Worm (Caenorhabditis elegans) whole organism, L3 larva: ENCODE data around the gene vha-18.

Experiments
- R02D3.7 ChIP-seq: fragments of 150-350 bp; optimal IDR thresholded peaks from 2 replicates; lab custom pipeline; 2014; ENCODE audit warnings: missing biosample characterization, missing genetic modification characterization
- ZK546.5 ChIP-seq: sonication (generic microtip); optimal IDR thresholded peaks from 2 replicates; lab custom pipeline; 2017; ENCODE audit warnings: missing biosample characterization, missing genetic modification characterization
- aly-2 ChIP-seq: fragments of 150-350 bp; optimal IDR thresholded peaks from 2 replicates; lab custom pipeline; 2014; ENCODE audit warnings: missing biosample characterization, missing genetic modification characterization
- ama-1 ChIP-seq: fragments of 150-350 bp; optimal IDR thresholded peaks from 2 replicates; lab custom pipeline; 2018
- ceh-16 ChIP-seq: sonication (generic microtip); optimal IDR thresholded peaks from 2 replicates; lab custom pipeline; 2017; ENCODE audit warnings: missing biosample characterization, missing genetic modification characterization
- ceh-28 ChIP-seq: fragments of 150-350 bp; optimal IDR thresholded peaks from 2 replicates; lab custom pipeline; 2014; ENCODE audit warnings: missing biosample characterization, missing genetic modification reagents, missing genetic modification characterization
- ceh-82 ChIP-seq: fragments of 150-350 bp; optimal IDR thresholded peaks from 2 replicates; lab custom pipeline; 2014; ENCODE audit warnings: missing biosample characterization, missing genetic modification characterization
- egl-27 ChIP-seq: sonication (generic microtip); optimal IDR thresholded peaks from 4 replicates; lab custom pipeline; 2017; ENCODE audit warnings: missing biosample characterization, missing genetic modification reagents, missing genetic modification characterization
- egl-5 ChIP-seq: fragments of 150-350 bp; optimal IDR thresholded peaks from 2 replicates; lab custom pipeline; 2017; ENCODE audit warnings: missing biosample characterization, missing genetic modification reagents, missing genetic modification characterization, inconsistent platforms
- elt-2 ChIP-seq: sonication (generic microtip); optimal IDR thresholded peaks from 2 replicates; lab custom pipeline; 2016; ENCODE audit warnings: missing genetic modification reagents, mild to moderate bottlenecking, missing genetic modification characterization, missing compliant biosample characterization
- elt-3 ChIP-seq, 3 experiments: fragments of 150-350 bp in 1 of 3; sonication (generic microtip) in 2 of 3; optimal IDR thresholded peaks; 2 replicates in 2 of 3; 4 replicates in 1 of 3; lab custom pipeline; 2014 to 2017; ENCODE audit warnings: missing biosample characterization in 3 of 3, missing genetic modification characterization in 3 of 3
- fkh-10 ChIP-seq: sonication (generic microtip); optimal IDR thresholded peaks from 2 replicates; lab custom pipeline; 2017; ENCODE audit warnings: missing biosample characterization, missing genetic modification reagents, missing genetic modification characterization
- fkh-2 ChIP-seq: fragments of 150-350 bp; optimal IDR thresholded peaks from 2 replicates; lab custom pipeline; 2014; ENCODE audit warnings: missing biosample characterization, missing genetic modification reagents, missing genetic modification characterization
- lin-15B ChIP-seq: fragments of 150-350 bp; optimal IDR thresholded peaks from 2 replicates; lab custom pipeline; 2014; ENCODE audit warnings: missing biosample characterization, missing genetic modification characterization
- lin-39 ChIP-seq: fragments of 150-350 bp; optimal IDR thresholded peaks from 2 replicates; lab custom pipeline; 2018; ENCODE audit warnings: missing biosample characterization, missing genetic modification reagents, missing genetic modification characterization
- lsy-12 ChIP-seq: sonication (generic microtip); optimal IDR thresholded peaks from 2 replicates; lab custom pipeline; 2016; ENCODE audit warnings: mild to moderate bottlenecking, missing genetic modification characterization, missing compliant biosample characterization
- mdl-1 ChIP-seq: fragments of 150-350 bp; optimal IDR thresholded peaks from 2 replicates; lab custom pipeline; 2014; ENCODE audit warnings: missing biosample characterization, missing genetic modification characterization
- nfya-1 ChIP-seq: sonication (generic microtip); optimal IDR thresholded peaks from 2 replicates; lab custom pipeline; 2017; ENCODE audit warnings: missing genetic modification characterization, mild to moderate bottlenecking, missing compliant biosample characterization, antibody characterized with exemption, moderate library complexity; ENCODE audit not compliant: insufficient read depth
- nhr-11 ChIP-seq: fragments of 150-350 bp; optimal IDR thresholded peaks from 2 replicates; lab custom pipeline; 2014; ENCODE audit warnings: missing biosample characterization, missing genetic modification characterization
- nhr-12 ChIP-seq: fragments of 150-350 bp; optimal IDR thresholded peaks from 2 replicates; lab custom pipeline; 2014; ENCODE audit warnings: missing biosample characterization, missing genetic modification characterization
- nhr-28 ChIP-seq: fragments of 150-350 bp; optimal IDR thresholded peaks from 2 replicates; lab custom pipeline; 2014; ENCODE audit warnings: missing biosample characterization, missing genetic modification characterization
- nhr-43 ChIP-seq: sonication (generic microtip); optimal IDR thresholded peaks from 2 replicates; lab custom pipeline; 2016; ENCODE audit warnings: mild to moderate bottlenecking, missing genetic modification characterization, missing compliant biosample characterization; ENCODE audit not compliant: poor library complexity, severe bottlenecking
- nhr-67 ChIP-seq: fragments of 150-350 bp; optimal IDR thresholded peaks from 2 replicates; lab custom pipeline; 2014; ENCODE audit warnings: missing biosample characterization, missing genetic modification characterization
- nhr-77 ChIP-seq: fragments of 150-350 bp; optimal IDR thresholded peaks from 2 replicates; lab custom pipeline; 2014; ENCODE audit warnings: missing biosample characterization, missing genetic modification characterization
- pqm-1 ChIP-seq: fragments of 150-350 bp; optimal IDR thresholded peaks from 2 replicates; lab custom pipeline; 2017; ENCODE audit warnings: missing biosample characterization, missing genetic modification characterization, inconsistent platforms
- sea-2 ChIP-seq: fragments of 150-350 bp; sonication (generic microtip); optimal IDR thresholded peaks from 4 replicates; lab custom pipeline; 2014; ENCODE audit warnings: missing biosample characterization, missing genetic modification reagents, missing genetic modification characterization
- skn-1 ChIP-seq: fragments of 150-350 bp; optimal IDR thresholded peaks from 2 replicates; lab custom pipeline; 2014; ENCODE audit warnings: missing biosample characterization, missing genetic modification characterization
- unc-62 ChIP-seq: fragments of 150-350 bp; sonication (generic microtip); optimal IDR thresholded peaks from 4 replicates; lab custom pipeline; 2014; ENCODE audit warnings: missing biosample characterization, missing genetic modification reagents, missing genetic modification characterization
- zag-1 ChIP-seq: fragments of 150-350 bp; optimal IDR thresholded peaks from 2 replicates; lab custom pipeline; 2014; ENCODE audit warnings: missing biosample characterization, missing genetic modification characterization
- ztf-11 ChIP-seq: fragments of 150-350 bp; optimal IDR thresholded peaks from 2 replicates; lab custom pipeline; 2014; ENCODE audit warnings: missing biosample characterization, missing genetic modification characterization
- ztf-4 ChIP-seq: fragments of 150-350 bp; optimal IDR thresholded peaks from 2 replicates; lab custom pipeline; 2014; ENCODE audit warnings: missing biosample characterization, missing genetic modification characterization

The vha-18 gene

ce11 chrV:8401267-8401666, 12.0 kb downstream of the vha-18 start:
- no peak for TF ChIP-seq ztf-11 (tag; lab: Kevin White, UChicago)
- TF ChIP-seq nhr-12 (tag; lab: Kevin White, UChicago) = no peak
- no peak for TF ChIP-seq ceh-28 (tag; lab: Kevin White, UChicago)
- TF ChIP-seq elt-3 (tag; optimal IDR thresholded peaks at IDR 0.05; lab: Kevin White, UChicago) = peak in 1 of 3 experiments; percentile 69

- no peak for TF ChIP-seq nhr-11 (tag; lab: Kevin White, UChicago)
- TF ChIP-seq nfya-1 (tag; lab: Kevin White, UChicago) = no peak
- TF ChIP-seq ztf-11 (tag; lab: Kevin White, UChicago) = no peak
- no peak for TF ChIP-seq pqm-1
- TF ChIP-seq egl-27 (tag; lab: Kevin White, UChicago) = no peak
- TF ChIP-seq, all 47 proteins: peak for 0
Measured at ce11 chrV:8400808-8401207, 12.5 kb downstream of the vha-18 start.

DNA sequence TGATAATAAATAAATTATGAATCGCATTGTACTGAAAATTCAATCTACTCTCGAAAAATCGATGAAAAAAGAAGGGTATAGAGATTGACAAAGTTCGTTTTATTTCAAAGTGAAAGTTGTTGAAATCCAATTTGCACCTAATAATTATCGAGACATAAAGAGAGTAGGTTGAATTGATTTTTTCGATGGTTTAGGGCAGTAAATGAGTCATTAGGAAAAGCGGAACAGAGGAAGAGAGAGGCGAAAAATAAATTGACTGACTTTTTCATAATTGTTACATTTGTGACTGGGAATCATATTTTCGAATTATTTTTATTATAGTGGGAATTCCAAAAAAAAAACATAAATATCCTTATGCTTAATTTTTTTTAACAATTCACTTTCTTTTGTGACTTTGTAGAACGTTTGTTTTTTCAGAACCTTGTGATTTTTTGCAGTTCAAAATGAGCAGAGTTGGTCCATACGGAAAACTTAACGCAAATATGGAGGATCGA, 18.9 kb downstream of the vha-18 start, which contains the start of the genes pho-6 and F52E1.3:
Gene pho-6, minus strand, starts transcription at position 101 of the 494 bp plus-strand sequence.
Gene F52E1.3, plus strand, starts transcription at position 444 of the 494 bp plus-strand sequence.
- no peak for TF ChIP-seq ztf-4
- TF ChIP-seq egl-5 (tag; lab: Kevin White, UChicago) = no peak
- TF ChIP-seq lin-15B (tag; lab: Kevin White, UChicago) = no peak
- no peak for TF ChIP-seq R02D3.7 (tag; lab: Kevin White, UChicago)
- no peak for TF ChIP-seq skn-1 (tag; lab: Kevin White, UChicago)
- TF ChIP-seq unc-62 = no peak
- no peak for TF ChIP-seq ceh-16 (tag; lab: Kevin White, UChicago)
- TF ChIP-seq egl-27 (tag; lab: Kevin White, UChicago) = no peak
- no peak for TF ChIP-seq nhr-11 (tag; lab: Kevin White, UChicago)
- no peak for TF ChIP-seq fkh-2
- TF ChIP-seq, all 47 proteins: peak for 0

- TF ChIP-seq R02D3.7 (tag; lab: Kevin White, UChicago) (no peak), nhr-67 (tag; lab: Kevin White, UChicago) (no peak), skn-1 (tag; lab: Kevin White, UChicago) (no peak), ama-1 (lab: Kevin White, UChicago) (no peak), nhr-77 (tag; lab: Kevin White, UChicago) (no peak), ZK546.5 (tag; lab: Kevin White, UChicago) (no peak), sea-2 (GFP tag; lab: Kevin White, UChicago) (no peak)
Measured at ce11 chrV:8389307-8389706, 24.0 kb downstream of the vha-18 start.

- no peak for TF ChIP-seq zag-1 (tag; lab: Kevin White, UChicago)
- TF ChIP-seq nhr-67 (tag; lab: Kevin White, UChicago) = no peak
- no peak for TF ChIP-seq aly-2
- TF ChIP-seq nhr-43 (tag; lab: Kevin White, UChicago) = no peak
- TF ChIP-seq nhr-12 (tag; lab: Kevin White, UChicago) = no peak
- no peak for TF ChIP-seq lsy-12 (tag; lab: Kevin White, UChicago)
- TF ChIP-seq nhr-28 (tag; lab: Kevin White, UChicago) = no peak
- no peak for TF ChIP-seq mdl-1
- no peak for TF ChIP-seq fkh-10
- TF ChIP-seq lin-39 = no peak
- TF ChIP-seq ceh-16 (tag; lab: Kevin White, UChicago) = no peak
- TF ChIP-seq sea-2 (GFP tag; lab: Kevin White, UChicago) = no peak
- no peak for TF ChIP-seq lin-15B (tag; lab: Kevin White, UChicago)
- TF ChIP-seq, all 47 proteins: peak for 0
Measured at ce11 chrV:8387056-8387455, 26.2 kb downstream of the vha-18 start, which contains the start of gene gcy-7. Gene gcy-7, plus strand, starts transcription at chrV:8387356.

DNA sequence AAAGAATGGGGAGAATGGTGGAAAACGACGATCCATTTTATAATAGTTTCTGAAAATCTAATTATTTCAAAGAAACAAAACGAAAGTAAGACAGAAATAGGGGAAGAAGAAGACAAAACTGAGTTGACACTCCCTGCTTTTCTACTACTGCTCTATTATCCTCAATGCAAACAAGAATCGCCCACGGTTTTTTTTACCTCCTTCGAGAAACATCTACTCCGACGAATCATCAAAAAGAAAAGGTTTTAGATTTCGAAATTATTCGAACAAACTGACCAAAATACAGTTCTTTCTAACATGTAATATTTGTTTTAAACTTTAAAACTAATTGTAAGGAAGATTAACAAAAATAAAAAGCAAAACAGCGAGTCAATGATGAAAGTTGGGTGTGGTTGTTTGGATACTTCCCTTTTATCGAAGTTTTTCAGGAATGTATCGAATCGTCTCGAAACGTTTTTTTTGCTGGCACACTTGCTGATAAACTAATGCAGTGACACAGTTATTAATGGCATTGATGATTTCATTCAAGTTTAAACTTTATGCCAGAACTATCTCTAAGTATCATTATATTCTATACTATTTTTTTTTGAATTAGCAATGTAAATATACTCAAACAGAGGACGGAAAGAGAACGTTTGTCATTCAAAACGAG, 27.3 kb downstream of the vha-18 start, which contains the start of gene hsp-17:
Gene hsp-17, minus strand, starts transcription at position 51 of the 652 bp plus-strand sequence.
- peak; percentile 75 for TF ChIP-seq elt-2 (tag; lab: Kevin White, UChicago)
- peak; percentile 55 for TF ChIP-seq pqm-1
- no peak for TF ChIP-seq ceh-82
